Worm (Caenorhabditis elegans) whole organism, L1 larva: Measurements from ENCODE around the gene F02D8.9.

Experiments
- C34B4.2 ChIP-seq: sonication (generic microtip); optimal IDR thresholded peaks from 2 replicates; lab custom pipeline; 2017; ENCODE audit warnings: mild to moderate bottlenecking, missing genetic modification characterization, missing compliant biosample characterization
- blmp-1 ChIP-seq: fragments of 150-350 bp; optimal IDR thresholded peaks from 2 replicates; lab custom pipeline; 2014; ENCODE audit warnings: missing biosample characterization, missing genetic modification characterization
- efl-3 ChIP-seq: fragments of 200-800 bp; sonication (Bioruptor generic); optimal IDR thresholded peaks from 2 replicates; lab custom pipeline; 2018; ENCODE audit warnings: mild to moderate bottlenecking, missing genetic modification characterization, missing compliant biosample characterization
- hpl-2 ChIP-seq: fragments of 150-350 bp; optimal IDR thresholded peaks from 2 replicates; lab custom pipeline; 2014; ENCODE audit warnings: missing biosample characterization, missing genetic modification reagents, missing genetic modification characterization
- lin-13 ChIP-seq: fragments of 150-350 bp; optimal IDR thresholded peaks from 2 replicates; lab custom pipeline; 2014; ENCODE audit warnings: missing biosample characterization, missing genetic modification reagents, missing genetic modification characterization
- lsy-2 ChIP-seq, 2 experiments: fragments of 150-350 bp; optimal IDR thresholded peaks; 2 replicates each; lab custom pipeline; 2014; ENCODE audit warnings: missing biosample characterization in 2 of 2, missing genetic modification characterization in 2 of 2
- nhr-11 ChIP-seq: fragments of 150-350 bp; optimal IDR thresholded peaks from 2 replicates; lab custom pipeline; 2014; ENCODE audit warnings: missing biosample characterization, missing genetic modification characterization
- nhr-76 ChIP-seq: sonication (generic microtip); optimal IDR thresholded peaks from 2 replicates; lab custom pipeline; 2017; ENCODE audit warnings: missing biosample characterization, missing genetic modification characterization
- nhr-77 ChIP-seq: fragments of 150-350 bp; optimal IDR thresholded peaks from 2 replicates; lab custom pipeline; 2014; ENCODE audit warnings: missing biosample characterization, missing genetic modification characterization
- nhr-90 ChIP-seq: sonication (generic microtip); optimal IDR thresholded peaks from 2 replicates; lab custom pipeline; 2016; ENCODE audit warnings: mild to moderate bottlenecking, missing genetic modification characterization, missing compliant biosample characterization; ENCODE audit not compliant: poor library complexity
- sptf-1 ChIP-seq: fragments of 150-350 bp; optimal IDR thresholded peaks from 2 replicates; lab custom pipeline; 2014; ENCODE audit warnings: missing biosample characterization, missing genetic modification characterization

DNA sequence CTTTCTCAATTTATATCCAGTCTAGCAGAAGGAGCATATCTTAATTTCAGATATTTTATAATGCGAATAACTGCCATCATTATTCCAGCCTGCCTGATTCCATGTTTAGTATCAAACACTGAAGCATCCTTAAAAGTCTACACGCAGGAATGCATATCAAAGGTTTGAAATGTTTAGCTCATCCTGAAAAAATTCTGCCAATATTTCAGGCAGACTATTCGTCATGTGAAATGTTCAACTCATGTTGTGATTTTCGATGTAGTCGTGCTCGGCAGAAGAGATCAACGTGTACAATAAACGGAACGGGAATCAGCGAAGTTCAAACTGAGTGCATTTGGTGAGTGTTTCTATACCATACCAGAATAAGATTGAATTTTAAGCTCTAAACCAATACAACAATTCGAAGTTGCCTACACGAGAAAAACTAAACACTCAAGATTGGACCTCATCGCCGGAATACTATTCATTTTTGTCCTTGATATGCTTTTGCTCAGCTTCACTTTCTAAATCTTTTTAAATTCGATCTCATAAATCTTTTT is 44.0 kb upstream of the F02D8.9 start, which contains the start of gene T01C3.11:
- TF ChIP-seq nhr-11 (tag; lab: Kevin White, UChicago), result no peak
- TF ChIP-seq nhr-77, result no peak
- no peak for TF ChIP-seq nhr-90 (tag; lab: Kevin White, UChicago)
- no peak for TF ChIP-seq C34B4.2 (tag; lab: Kevin White, UChicago)
- no peak for TF ChIP-seq nhr-76 (tag; lab: Kevin White, UChicago)
- TF ChIP-seq efl-3 (GFP tag; lab: Kevin White, UChicago), result no peak
- no peak for TF ChIP-seq lin-13 (GFP tag; lab: Kevin White, UChicago)
- TF ChIP-seq lsy-2 (tag; optimal IDR thresholded peaks at IDR 0.05; lab: Kevin White, UChicago), result no peak
- no peak for TF ChIP-seq blmp-1 (tag; lab: Kevin White, UChicago)
- TF ChIP-seq hpl-2 (GFP tag; lab: Kevin White, UChicago), result no peak
- no peak for TF ChIP-seq sptf-1 (tag; lab: Kevin White, UChicago)
